Fruit fly (Drosophila melanogaster) whole organism: ENCODE results near the gene ND-B14.5A.

Source experiments
- CG8478 ChIP-seq: fragments of >200 bp; optimal IDR thresholded peaks from 2 replicates; lab custom pipeline; 2018; ENCODE audit warnings: inconsistent platforms
- Dll ChIP-seq: fragments of >200 bp; optimal IDR thresholded peaks from 2 replicates; lab custom pipeline; 2017
- EcR ChIP-seq, 2 experiments: fragments of >200 bp; optimal IDR thresholded peaks; 2 replicates each; lab custom pipeline; 2017; ENCODE audit warnings: missing biosample characterization in 2 of 2, missing genetic modification characterization in 2 of 2, missing genetic modification reagents in 2 of 2
- pan ChIP-seq: fragments of >200 bp; optimal IDR thresholded peaks from 2 replicates; lab custom pipeline; 2017
- psq ChIP-seq: fragments of >200 bp; optimal IDR thresholded peaks from 2 replicates; lab custom pipeline; 2017
- usp ChIP-seq: fragments of >200 bp; optimal IDR thresholded peaks from 2 replicates; lab custom pipeline; 2017; ENCODE audit warnings: missing biosample characterization, missing genetic modification characterization, mixed read lengths

ND-B14.5A gene

dm6 chrX:2137587-2138341 lies 34.6 kb upstream of the ND-B14.5A start:
- TF ChIP-seq CG8478 (lab: Kevin White, UChicago), result no peak
- TF ChIP-seq EcR (GFP tag; optimal IDR thresholded peaks at IDR 0.05; lab: Kevin White, UChicago), result peak in 1 of 2 experiments; percentile 20
- TF ChIP-seq psq (lab: Kevin White, UChicago), result no peak
- TF ChIP-seq pan, result no peak
- no peak for TF ChIP-seq usp (GFP tag; lab: Kevin White, UChicago)
- no peak for TF ChIP-seq Dll

DNA sequence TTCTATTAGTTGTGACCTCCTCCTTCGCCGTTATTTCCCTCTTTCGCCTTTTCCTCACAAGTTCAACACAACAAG lies 34.1 kb upstream of the ND-B14.5A start, which contains the start of gene ph-p:
TSS of gene ph-p (minus strand) at position 30 of the 75 bp plus-strand sequence.
- TF ChIP-seq usp (GFP tag; lab: Kevin White, UChicago), result no peak
- TF ChIP-seq pan, result no peak
- TF ChIP-seq Dll, result no peak
- no peak for TF ChIP-seq psq (lab: Kevin White, UChicago)
- TF ChIP-seq EcR (GFP tag; optimal IDR thresholded peaks at IDR 0.05; lab: Kevin White, UChicago), result no peak
- no peak for TF ChIP-seq CG8478 (lab: Kevin White, UChicago)

DNA sequence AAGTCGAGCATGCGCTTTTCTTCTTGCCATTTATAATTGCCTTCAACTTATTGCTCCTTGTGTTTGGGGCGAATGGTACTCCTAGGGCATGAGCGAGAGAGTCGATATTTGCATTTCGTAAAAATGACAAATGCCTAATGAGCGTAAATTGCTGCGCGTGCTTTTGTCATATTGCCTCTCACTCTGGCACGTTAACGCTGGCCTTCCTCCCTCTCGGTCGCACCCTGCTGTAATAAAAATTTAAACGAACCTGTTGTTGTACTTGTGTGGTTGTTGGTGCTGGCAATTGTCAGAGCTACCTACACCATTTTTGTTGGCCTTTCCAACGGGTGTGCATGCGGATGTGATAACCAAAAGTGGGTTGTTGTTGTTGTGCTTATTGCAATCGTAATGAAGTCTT lies 33.9 kb upstream of the ND-B14.5A start:
- TF ChIP-seq psq (lab: Kevin White, UChicago) (no peak), usp (GFP tag; lab: Kevin White, UChicago) (no peak), EcR (GFP tag; optimal IDR thresholded peaks at IDR 0.05; lab: Kevin White, UChicago) (peak in 1 of 2 experiments; percentile 24), pan (no peak), CG8478 (lab: Kevin White, UChicago) (no peak), Dll (no peak)

dm6 chrX:2139610-2140009 lies 32.7 kb upstream of the ND-B14.5A start:
- TF ChIP-seq pan (no peak), psq (lab: Kevin White, UChicago) (no peak), CG8478 (lab: Kevin White, UChicago) (no peak), EcR (GFP tag; optimal IDR thresholded peaks at IDR 0.05; lab: Kevin White, UChicago) (no peak), usp (GFP tag; lab: Kevin White, UChicago) (no peak), Dll (no peak)

- no peak for TF ChIP-seq psq (lab: Kevin White, UChicago)
- peak; percentile 39 for TF ChIP-seq CG8478 (lab: Kevin White, UChicago)
Observed at dm6 chrX:2140487-2140886, 31.8 kb upstream of the ND-B14.5A start.

dm6 chrX:2141159-2141853 lies 31.0 kb upstream of the ND-B14.5A start, which contains the start of gene D2hgdh:
Gene D2hgdh, plus strand, starts transcription at chrX:2141489.
- no peak for TF ChIP-seq usp (GFP tag; lab: Kevin White, UChicago)
- no peak for TF ChIP-seq EcR (GFP tag; optimal IDR thresholded peaks at IDR 0.05; lab: Kevin White, UChicago)
- TF ChIP-seq CG8478 (lab: Kevin White, UChicago), result no peak
- TF ChIP-seq pan, result no peak
- TF ChIP-seq psq (lab: Kevin White, UChicago), result no peak
- peak; percentile 64 for TF ChIP-seq Dll

DNA sequence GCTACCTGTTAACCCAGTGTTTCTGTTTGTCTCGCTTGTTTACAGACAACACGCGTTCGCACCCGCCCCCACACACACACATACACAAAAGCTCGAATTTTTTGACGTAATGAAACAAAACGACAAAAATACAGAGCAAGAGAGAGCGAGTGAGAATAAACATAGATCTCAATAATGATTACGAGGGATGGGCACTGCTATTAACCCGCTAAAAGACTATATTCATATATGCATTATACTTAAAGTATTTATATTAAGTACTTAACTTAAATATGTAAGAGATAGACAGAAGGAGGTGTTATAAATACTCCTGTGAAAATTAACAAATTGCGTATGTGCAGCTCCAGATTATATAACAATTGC lies 30.5 kb upstream of the ND-B14.5A start:
- TF ChIP-seq pan (no peak), EcR (GFP tag; optimal IDR thresholded peaks at IDR 0.05; lab: Kevin White, UChicago) (no peak), CG8478 (lab: Kevin White, UChicago) (no peak), psq (lab: Kevin White, UChicago) (no peak), usp (GFP tag; lab: Kevin White, UChicago) (no peak), Dll (no peak)

DNA sequence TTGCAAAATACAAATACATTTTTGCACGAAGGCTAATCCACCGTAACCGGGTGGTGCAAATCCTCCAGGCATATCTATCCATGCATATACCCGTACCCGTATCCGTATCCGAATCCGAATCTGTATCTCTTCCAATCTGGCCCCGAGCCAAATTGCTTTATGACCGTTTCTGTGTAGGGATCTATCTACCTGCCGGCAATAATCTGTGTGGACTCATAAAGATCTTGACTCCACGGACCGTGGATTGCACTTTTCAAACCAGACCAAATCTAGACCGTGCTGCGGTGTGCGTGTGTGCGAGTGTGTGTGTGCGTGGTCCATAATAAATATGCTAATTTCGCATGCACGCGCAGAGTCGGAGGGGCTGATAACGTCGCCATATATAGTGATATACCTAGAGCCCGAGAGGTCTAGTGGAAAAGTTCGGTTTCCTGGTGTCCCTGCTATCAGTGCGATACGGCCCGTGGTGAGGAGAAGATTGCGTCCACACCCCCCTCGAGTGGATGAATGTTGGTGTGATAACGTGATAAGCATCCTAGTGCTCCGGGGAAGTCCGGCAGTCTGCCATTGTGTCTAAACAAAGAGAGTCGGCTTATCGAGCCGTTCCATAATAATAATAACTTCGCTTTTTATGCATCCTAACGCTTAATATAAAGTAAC lies 29.9 kb upstream of the ND-B14.5A start:
- TF ChIP-seq usp (GFP tag; lab: Kevin White, UChicago) (no peak), CG8478 (lab: Kevin White, UChicago) (no peak), psq (lab: Kevin White, UChicago) (no peak), EcR (GFP tag; optimal IDR thresholded peaks at IDR 0.05; lab: Kevin White, UChicago) (no peak), pan (no peak), Dll (no peak)

dm6 chrX:2142935-2143312 lies 29.4 kb upstream of the ND-B14.5A start:
- TF ChIP-seq psq (lab: Kevin White, UChicago) (no peak), Dll (no peak), CG8478 (lab: Kevin White, UChicago) (no peak), EcR (GFP tag; optimal IDR thresholded peaks at IDR 0.05; lab: Kevin White, UChicago) (no peak), pan (no peak), usp (GFP tag; lab: Kevin White, UChicago) (no peak)

DNA sequence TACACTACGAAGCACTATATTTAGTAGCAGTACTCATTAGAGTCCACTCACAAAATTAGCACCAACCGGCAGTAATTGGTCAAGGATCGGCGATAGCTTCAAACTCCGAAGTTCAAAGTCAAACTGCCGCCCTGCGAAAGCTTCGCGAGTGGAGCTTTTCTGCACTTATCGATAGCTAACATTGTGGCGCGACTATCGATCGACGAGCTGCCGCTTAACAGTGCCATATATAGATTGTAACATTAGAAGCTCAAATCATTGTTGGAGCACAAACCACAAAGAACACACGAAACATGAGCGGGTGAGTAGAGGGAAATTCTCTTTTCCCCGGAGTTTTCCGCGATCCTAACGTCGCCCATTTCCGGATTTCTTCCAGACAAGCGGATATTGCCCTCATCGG lies 27.2 kb upstream of the ND-B14.5A start, which contains the start of gene Pgd:
TSS of gene Pgd (plus strand) at position 23 of the 400 bp plus-strand sequence.
- TF ChIP-seq Dll (no peak), psq (lab: Kevin White, UChicago) (no peak), CG8478 (lab: Kevin White, UChicago) (no peak), EcR (GFP tag; optimal IDR thresholded peaks at IDR 0.05; lab: Kevin White, UChicago) (no peak), usp (GFP tag; lab: Kevin White, UChicago) (no peak), pan (no peak)

- no peak for TF ChIP-seq pan
- no peak for TF ChIP-seq usp (GFP tag; lab: Kevin White, UChicago)
Observed at dm6 chrX:2145690-2146470, 26.4 kb upstream of the ND-B14.5A start.

DNA sequence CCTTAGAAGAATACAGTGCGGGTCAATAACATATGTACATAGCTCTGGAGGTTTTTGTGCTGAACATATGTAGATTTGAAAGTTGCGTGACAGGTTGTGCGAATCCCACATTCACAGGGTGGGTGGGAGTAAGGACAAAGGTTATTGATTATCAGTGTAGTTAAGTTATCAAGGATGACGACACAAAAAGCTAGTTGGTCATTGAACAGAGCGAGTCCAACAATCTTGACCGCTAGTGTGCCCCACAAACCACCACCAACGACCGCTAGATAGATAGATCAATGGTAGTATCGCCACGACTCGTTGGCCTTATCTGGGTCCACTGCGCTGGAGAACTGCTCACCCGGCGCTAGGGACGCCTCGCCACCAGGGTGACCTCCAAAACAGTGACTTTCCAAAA lies 25.8 kb upstream of the ND-B14.5A start:
- no peak for TF ChIP-seq Dll
- TF ChIP-seq usp (GFP tag; lab: Kevin White, UChicago), result no peak
- TF ChIP-seq EcR (GFP tag; optimal IDR thresholded peaks at IDR 0.05; lab: Kevin White, UChicago), result no peak
- no peak for TF ChIP-seq psq (lab: Kevin White, UChicago)
- TF ChIP-seq CG8478 (lab: Kevin White, UChicago), result no peak
- no peak for TF ChIP-seq pan
